ENCODE assay signal across 3 worm cellular contexts in genomic region chrX:4222779-4223387, ce11.
TF ChIP-seq lines count a peak whose summit lies in the region.

No protein-coding gene starts in this region.

TF ChIP-seq in whole organism, L2 larva, 48 proteins besides CTCF, POLR2A, EP300 and RAD21 (continued from another document):
- peak; percentile 83 for TF ChIP-seq sma-9 (GFP tag; optimal IDR thresholded peaks at IDR 0.05; lab: Kevin White, UChicago)
- TF ChIP-seq sma-9 (tag; optimal IDR thresholded peaks at IDR 0.05; lab: Kevin White, UChicago) = no peak
- peak; percentile 14 for TF ChIP-seq ceh-16 (tag; optimal IDR thresholded peaks at IDR 0.05; lab: Kevin White, UChicago)
- no peak for TF ChIP-seq nhr-12 (tag; optimal IDR thresholded peaks at IDR 0.05; lab: Kevin White, UChicago)
- no peak for TF ChIP-seq lin-39 (tag; optimal IDR thresholded peaks at IDR 0.05; lab: Kevin White, UChicago)
- TF ChIP-seq unc-55 (GFP tag; optimal IDR thresholded peaks at IDR 0.05; lab: Kevin White, UChicago) = peak; percentile 49
- peak; percentile 73 for TF ChIP-seq nhr-129 (tag; optimal IDR thresholded peaks at IDR 0.05; lab: Kevin White, UChicago)
- TF ChIP-seq dmd-4 (tag; optimal IDR thresholded peaks at IDR 0.05; lab: Kevin White, UChicago) = no peak
- TF ChIP-seq lin-13 (GFP tag; optimal IDR thresholded peaks at IDR 0.05; lab: Kevin White, UChicago) = peak; percentile 48
- TF ChIP-seq R02D3.7 (tag; optimal IDR thresholded peaks at IDR 0.05; lab: Kevin White, UChicago) = no peak
- no peak for TF ChIP-seq mbf-1 (tag; optimal IDR thresholded peaks at IDR 0.05; lab: Kevin White, UChicago)
- TF ChIP-seq ZK546.5 (tag; optimal IDR thresholded peaks at IDR 0.05; lab: Kevin White, UChicago) = no peak
- TF ChIP-seq C34F6.9 (tag; optimal IDR thresholded peaks at IDR 0.05; lab: Kevin White, UChicago) = peak; percentile 62
- TF ChIP-seq alr-1 (tag; optimal IDR thresholded peaks at IDR 0.05; lab: Kevin White, UChicago) = no peak
- peak; percentile 44 to 66 for TF ChIP-seq mdl-1 (tag; optimal IDR thresholded peaks at IDR 0.05; lab: Kevin White, UChicago)
- TF ChIP-seq nhr-237 (tag; optimal IDR thresholded peaks at IDR 0.05; lab: Kevin White, UChicago) = peak; percentile 34
- TF ChIP-seq nhr-10 (tag; optimal IDR thresholded peaks at IDR 0.05; lab: Kevin White, UChicago) = peak; percentile 36
- TF ChIP-seq nhr-77 (tag; optimal IDR thresholded peaks at IDR 0.05; lab: Kevin White, UChicago) = no peak
- no peak for TF ChIP-seq zag-1 (tag; optimal IDR thresholded peaks at IDR 0.05; lab: Kevin White, UChicago)
- peak; percentile 76 for TF ChIP-seq crh-2 (tag; optimal IDR thresholded peaks at IDR 0.05; lab: Kevin White, UChicago)
- TF ChIP-seq Y55F3AM.14 (GFP tag; optimal IDR thresholded peaks at IDR 0.05; lab: Kevin White, UChicago) = peak; percentile 79
- no peak for TF ChIP-seq nhr-11 (tag; optimal IDR thresholded peaks at IDR 0.05; lab: Kevin White, UChicago)
- TF ChIP-seq sma-3 (GFP tag; optimal IDR thresholded peaks at IDR 0.05; lab: Kevin White, UChicago) = peak; percentile 94
- peak; percentile 42 for TF ChIP-seq unc-62 (GFP tag; optimal IDR thresholded peaks at IDR 0.05; lab: Kevin White, UChicago)
- no peak for TF ChIP-seq skn-1 (tag; optimal IDR thresholded peaks at IDR 0.05; lab: Kevin White, UChicago)
- TF ChIP-seq nhr-21 (tag; optimal IDR thresholded peaks at IDR 0.05; lab: Kevin White, UChicago) = peak; percentile 91

TF ChIP-seq in whole organism, L4 larva, 104 proteins besides CTCF, POLR2A, EP300 and RAD21 (continued from another document and continues in another):
- TF ChIP-seq zag-1 (tag; optimal IDR thresholded peaks at IDR 0.05; lab: Kevin White, UChicago) (peak; percentile 68), dmd-6 (GFP tag; IDR thresholded peaks at IDR 0.05; lab: Robert Waterston, UW) (peak; percentile 71), ctbp-1 (GFP tag; IDR thresholded peaks at IDR 0.05; lab: Robert Waterston, UW) (peak; percentile 86), daf-12 (tag; optimal IDR thresholded peaks at IDR 0.05; lab: Kevin White, UChicago) (no peak), T26A8.4 (GFP tag; IDR thresholded peaks at IDR 0.05; lab: Robert Waterston, UW) (peak; percentile 92), nhr-25 (tag; optimal IDR thresholded peaks at IDR 0.05; lab: Kevin White, UChicago; ENCODE audit: borderline replicate concordance, insufficient read depth) (peak; percentile 81), zfp-2 (tag; optimal IDR thresholded peaks at IDR 0.05; lab: Kevin White, UChicago) (no peak), nhr-6 (tag; optimal IDR thresholded peaks at IDR 0.05; lab: Kevin White, UChicago) (no peak), mxl-2 (GFP tag; conservative IDR thresholded peaks at IDR 0.05; lab: Robert Waterston, UW) (no peak), ceh-28 (tag; optimal IDR thresholded peaks at IDR 0.05; lab: Kevin White, UChicago) (no peak), fos-1 (tag; optimal IDR thresholded peaks at IDR 0.05; lab: Kevin White, UChicago) (no peak), ceh-20 (GFP tag; IDR thresholded peaks at IDR 0.05; lab: Robert Waterston, UW) (peak; percentile 88), ceh-32 (tag; optimal IDR thresholded peaks at IDR 0.05; lab: Kevin White, UChicago; ENCODE audit: poor library complexity) (peak; percentile 62), Y105C5A.15 (GFP tag; IDR thresholded peaks at IDR 0.05; lab: Robert Waterston, UW) (no peak), nhr-28 (tag; optimal IDR thresholded peaks at IDR 0.05; lab: Kevin White, UChicago) (peak; percentile 77), zfp-3 (GFP tag; conservative IDR thresholded peaks at IDR 0.05; lab: Robert Waterston, UW) (no peak), nhr-77 (tag; optimal IDR thresholded peaks at IDR 0.05; lab: Kevin White, UChicago) (no peak), dmd-9 (GFP tag; IDR thresholded peaks at IDR 0.05; lab: Robert Waterston, UW) (no peak), ama-1 (optimal IDR thresholded peaks at IDR 0.05; lab: Kevin White, UChicago) (peak; percentile 96), R02D3.7 (tag; optimal IDR thresholded peaks at IDR 0.05; lab: Kevin White, UChicago) (no peak), sdz-12 (GFP tag; optimal IDR thresholded peaks at IDR 0.05; lab: Kevin White, UChicago) (no peak), ztf-11 (tag; optimal IDR thresholded peaks at IDR 0.05; lab: Kevin White, UChicago) (no peak), vab-7 (GFP tag; IDR thresholded peaks at IDR 0.05; lab: Robert Waterston, UW) (no peak), saeg-2 (GFP tag; IDR thresholded peaks at IDR 0.05; lab: Robert Waterston, UW) (peak; percentile 63), lin-29 (GFP tag; IDR thresholded peaks at IDR 0.05; lab: Robert Waterston, UW) (peak; percentile 13; the same call in 1 of the 2 replicates), egl-27 (tag; optimal IDR thresholded peaks at IDR 0.05; lab: Kevin White, UChicago) (no peak), hlh-11 (tag; optimal IDR thresholded peaks at IDR 0.05; lab: Kevin White, UChicago) (peak; percentile 95), snpc-1.2 (GFP tag; IDR thresholded peaks at IDR 0.05; lab: Robert Waterston, UW) (no peak), spr-1 (tag; optimal IDR thresholded peaks at IDR 0.05; lab: Kevin White, UChicago) (peak; percentile 85), lim-7 (GFP tag; IDR thresholded peaks at IDR 0.05; lab: Robert Waterston, UW) (0 out of 2 replicates have a peak, but pooled peaks have one; percentile 52), nhr-111 (GFP tag; optimal IDR thresholded peaks at IDR 0.05; lab: Kevin White, UChicago) (no peak), mdt-29 (GFP tag; IDR thresholded peaks at IDR 0.05; lab: Robert Waterston, UW) (no peak; the same call in 1 of the 2 replicates), zip-2 (tag; optimal IDR thresholded peaks at IDR 0.05; lab: Kevin White, UChicago) (no peak), madf-5 (GFP tag; IDR thresholded peaks at IDR 0.05; lab: Robert Waterston, UW) (no peak), pqm-1 (tag; optimal IDR thresholded peaks at IDR 0.05; lab: Kevin White, UChicago) (no peak), unc-62 (GFP tag; optimal IDR thresholded peaks at IDR 0.05 in 1 of 2; lab: Kevin White, UChicago) (peak in 1 of 2 experiments; percentile 100), unc-62 (tag; optimal IDR thresholded peaks at IDR 0.05; lab: Kevin White, UChicago) (no peak), nhr-102 (tag; optimal IDR thresholded peaks at IDR 0.05; lab: Kevin White, UChicago) (peak; percentile 88), jun-1 (tag; optimal IDR thresholded peaks at IDR 0.05; lab: Kevin White, UChicago) (peak; percentile 32), lsy-2 (tag; optimal IDR thresholded peaks at IDR 0.05; lab: Kevin White, UChicago) (peak; percentile 71 to 79), zip-11 (GFP tag; IDR thresholded peaks at IDR 0.05; lab: Robert Waterston, UW) (no peak), rbr-2 (tag; optimal IDR thresholded peaks at IDR 0.05; lab: Kevin White, UChicago) (peak; percentile 84), Y48G9A.11 (GFP tag; IDR thresholded peaks at IDR 0.05; lab: Robert Waterston, UW) (no peak), F44E2.7 (GFP tag; IDR thresholded peaks at IDR 0.05; lab: Robert Waterston, UW) (0 out of 2 replicates have a peak, but pooled peaks have one; percentile 29), ceh-82 (tag; optimal IDR thresholded peaks at IDR 0.05; lab: Kevin White, UChicago) (no peak), nhr-237 (tag; optimal IDR thresholded peaks at IDR 0.05; lab: Kevin White, UChicago) (no peak), F49E8.2 (tag; optimal IDR thresholded peaks at IDR 0.05; lab: Kevin White, UChicago; ENCODE audit: borderline replicate concordance) (no peak), Y75B8A.6 (GFP tag; IDR thresholded peaks at IDR 0.05; lab: Robert Waterston, UW) (no peak), F26F4.8 (GFP tag; conservative IDR thresholded peaks at IDR 0.05; lab: Robert Waterston, UW) (no peak), daf-19 (GFP tag; conservative IDR thresholded peaks at IDR 0.05; lab: Robert Waterston, UW) (0 out of 2 replicates have a peak, but pooled peaks have one; percentile 15), D1046.2 (GFP tag; IDR thresholded peaks at IDR 0.05; lab: Robert Waterston, UW) (no peak), set-16 (GFP tag; IDR thresholded peaks at IDR 0.05; lab: Robert Waterston, UW) (peak; percentile 75), ztf-7 (tag; optimal IDR thresholded peaks at IDR 0.05; lab: Kevin White, UChicago) (peak; percentile 88), F10B5.3 (tag; optimal IDR thresholded peaks at IDR 0.05; lab: Kevin White, UChicago) (peak; percentile 80), tra-1 (GFP tag; IDR thresholded peaks at IDR 0.05; lab: Robert Waterston, UW) (no peak)

TF ChIP-seq in whole organism, late embryonic, 69 proteins besides CTCF, POLR2A, EP300 and RAD21 (continued from another document):
- TF ChIP-seq unc-3 (GFP tag; conservative IDR thresholded peaks at IDR 0.05; lab: Robert Waterston, UW) = no peak
- no peak for TF ChIP-seq unc-3 (tag; optimal IDR thresholded peaks at IDR 0.05; lab: Kevin White, UChicago)
- peak; percentile 44 for TF ChIP-seq ref-2 (tag; optimal IDR thresholded peaks at IDR 0.05; lab: Kevin White, UChicago)
- no peak for TF ChIP-seq K02D7.2 (tag; optimal IDR thresholded peaks at IDR 0.05; lab: Kevin White, UChicago)
- no peak for TF ChIP-seq fax-1 (tag; optimal IDR thresholded peaks at IDR 0.05; lab: Kevin White, UChicago)
- peak; percentile 50 for TF ChIP-seq ceh-14 (tag; optimal IDR thresholded peaks at IDR 0.05; lab: Kevin White, UChicago)
- TF ChIP-seq pha-2 (tag; optimal IDR thresholded peaks at IDR 0.05; lab: Kevin White, UChicago) = no peak
- peak; percentile 68 for TF ChIP-seq ceh-34 (tag; optimal IDR thresholded peaks at IDR 0.05; lab: Kevin White, UChicago)
- TF ChIP-seq elt-2 (tag; optimal IDR thresholded peaks at IDR 0.05; lab: Kevin White, UChicago) = no peak
- peak; percentile 44 for TF ChIP-seq ceh-2 (tag; optimal IDR thresholded peaks at IDR 0.05; lab: Kevin White, UChicago)
- no peak for TF ChIP-seq pag-3 (tag; optimal IDR thresholded peaks at IDR 0.05; lab: Kevin White, UChicago; ENCODE audit: borderline replicate concordance)
- peak; percentile 4 for TF ChIP-seq tbx-2 (tag; optimal IDR thresholded peaks at IDR 0.05; lab: Kevin White, UChicago)
